Worm (Caenorhabditis elegans): ENCODE results near the gene F02C9.1.
"Not testable (repeated sequence)": the region's sequence is repeated elsewhere in the genome, so short reads cannot be mapped to it uniquely, and the experiment has no call there.

F02C9.1 gene

ce11 chrV:3138488-3138887, at the start of gene F02C9.1, which contains the start of gene irld-3:
TSS of gene F02C9.1 (plus strand) at chrV:3138703.
TSS of gene irld-3 (minus strand) at chrV:3138588.
- TF ChIP-seq pha-4 (tag; optimal IDR thresholded peaks at IDR 0.05) (no peak), snpc-4 (tag; optimal IDR thresholded peaks at IDR 0.05) (no peak), nhr-28 (tag; optimal IDR thresholded peaks at IDR 0.05) (no peak), mab-5 (tag; optimal IDR thresholded peaks at IDR 0.05) (no peak), unc-120 (tag; optimal IDR thresholded peaks at IDR 0.05; ENCODE audit: poor library complexity, severe bottlenecking) (no peak), zip-8 (tag; optimal IDR thresholded peaks at IDR 0.05) (no peak), lsy-2 (tag; optimal IDR thresholded peaks at IDR 0.05) (no peak), ztf-11 (tag; optimal IDR thresholded peaks at IDR 0.05) (no peak), elt-3 (tag; optimal IDR thresholded peaks at IDR 0.05) (no peak), mep-1 (tag; optimal IDR thresholded peaks at IDR 0.05) (no peak), unc-62 (GFP tag; optimal IDR thresholded peaks at IDR 0.05) (no peak), nhr-76 (tag; optimal IDR thresholded peaks at IDR 0.05) (no peak), blmp-1 (tag; optimal IDR thresholded peaks at IDR 0.05) (no peak), lin-32 (GFP tag; optimal IDR thresholded peaks at IDR 0.05) (no peak), flh-1 (GFP tag; optimal IDR thresholded peaks at IDR 0.05) (no peak), nhr-12 (tag; optimal IDR thresholded peaks at IDR 0.05) (no peak)

- TF ChIP-seq hlh-1 (tag; optimal IDR thresholded peaks at IDR 0.05) = no peak
- TF ChIP-seq unc-39 (tag; optimal IDR thresholded peaks at IDR 0.05) = no peak
- no peak for TF ChIP-seq ceh-83 (GFP tag; optimal IDR thresholded peaks at IDR 0.05)
- no peak for TF ChIP-seq zip-8 (tag; optimal IDR thresholded peaks at IDR 0.05)
- TF ChIP-seq nhr-2 (tag; optimal IDR thresholded peaks at IDR 0.05) = no peak
- no peak for TF ChIP-seq lsy-2 (tag; optimal IDR thresholded peaks at IDR 0.05)
- no peak for TF ChIP-seq M03D4.4 (tag; optimal IDR thresholded peaks at IDR 0.05)
- no peak for TF ChIP-seq mep-1 (tag; optimal IDR thresholded peaks at IDR 0.05)
- TF ChIP-seq ceh-39 (tag; optimal IDR thresholded peaks at IDR 0.05) = no peak
- no peak for TF ChIP-seq drap-1 (GFP tag; optimal IDR thresholded peaks at IDR 0.05)
Measured at ce11 chrV:3088768-3089167, 49.7 kb upstream of the F02C9.1 start, which contains the start of gene acs-21. TSS of gene acs-21 (plus strand) at chrV:3089068.

- TF ChIP-seq nhr-76 (tag; optimal IDR thresholded peaks at IDR 0.05) (no peak), pha-4 (tag; optimal IDR thresholded peaks at IDR 0.05) (no peak), bed-3 (GFP tag; optimal IDR thresholded peaks at IDR 0.05) (no peak), lsy-2 (tag; optimal IDR thresholded peaks at IDR 0.05) (no peak), nhr-2 (tag; optimal IDR thresholded peaks at IDR 0.05) (no peak), ceh-43 (GFP tag; optimal IDR thresholded peaks at IDR 0.05) (no peak), elt-1 (tag; optimal IDR thresholded peaks at IDR 0.05; ENCODE audit: borderline replicate concordance, insufficient read depth) (no peak), nhr-237 (tag; optimal IDR thresholded peaks at IDR 0.05) (no peak), ztf-11 (tag; optimal IDR thresholded peaks at IDR 0.05) (no peak), mls-2 (tag; optimal IDR thresholded peaks at IDR 0.05) (no peak), ceh-39 (tag; optimal IDR thresholded peaks at IDR 0.05) (no peak), ces-1 (GFP tag; optimal IDR thresholded peaks at IDR 0.05) (no peak), nhr-28 (tag; optimal IDR thresholded peaks at IDR 0.05) (no peak), nhr-12 (tag; optimal IDR thresholded peaks at IDR 0.05) (no peak), snpc-4 (tag; optimal IDR thresholded peaks at IDR 0.05) (no peak), sptf-1 (tag; optimal IDR thresholded peaks at IDR 0.05) (no peak), M03D4.4 (tag; optimal IDR thresholded peaks at IDR 0.05) (no peak), hlh-1 (tag; optimal IDR thresholded peaks at IDR 0.05) (no peak)
Measured at ce11 chrV:3094351-3094750, 44.2 kb upstream of the F02C9.1 start, which contains the start of gene cyp-33C9. TSS of gene cyp-33C9 (minus strand) at chrV:3094561.

- TF ChIP-seq unc-62 (GFP tag; optimal IDR thresholded peaks at IDR 0.05) = no peak
- no peak for TF ChIP-seq tbx-8 (GFP tag; optimal IDR thresholded peaks at IDR 0.05)
- no peak for TF ChIP-seq sptf-1 (tag; optimal IDR thresholded peaks at IDR 0.05)
- no peak for TF ChIP-seq hlh-1 (tag; optimal IDR thresholded peaks at IDR 0.05)
- no peak for TF ChIP-seq elt-1 (tag; optimal IDR thresholded peaks at IDR 0.05; ENCODE audit: borderline replicate concordance, insufficient read depth)
- no peak for TF ChIP-seq blmp-1 (tag; optimal IDR thresholded peaks at IDR 0.05)
- no peak for TF ChIP-seq mep-1 (tag; optimal IDR thresholded peaks at IDR 0.05)
- TF ChIP-seq mab-5 (tag; optimal IDR thresholded peaks at IDR 0.05) = no peak
- TF ChIP-seq nhr-2 (tag; optimal IDR thresholded peaks at IDR 0.05) = no peak
- TF ChIP-seq lsy-2 (tag; optimal IDR thresholded peaks at IDR 0.05) = no peak
- no peak for TF ChIP-seq elt-3 (tag; optimal IDR thresholded peaks at IDR 0.05)
- TF ChIP-seq nhr-76 (tag; optimal IDR thresholded peaks at IDR 0.05) = no peak
- TF ChIP-seq ceh-39 (tag; optimal IDR thresholded peaks at IDR 0.05) = no peak
Measured at ce11 chrV:3100527-3100926, 38.0 kb upstream of the F02C9.1 start.

- not testable (repeated sequence) for TF ChIP-seq lin-13, nhr-2, mls-2 (tag; optimal IDR thresholded peaks at IDR 0.05)
Measured at ce11 chrV:3102049-3102448, 36.5 kb upstream of the F02C9.1 start, which contains the start of gene Y73C8C.4. TSS of gene Y73C8C.4 (minus strand) at chrV:3102149.

Measured in whole organism, mixed stage, embryonic.